Worm (Caenorhabditis elegans) whole organism, late embryonic: ENCODE measurements around the gene T08B1.4.

Experiments used
- C08G9.2 ChIP-seq: sonication (generic microtip); optimal IDR thresholded peaks from 2 replicates; lab custom pipeline; 2016; ENCODE audit warnings: mild to moderate bottlenecking, missing genetic modification characterization, moderate library complexity, missing compliant biosample characterization
- F13H6.1 ChIP-seq: sonication (generic microtip); optimal IDR thresholded peaks from 2 replicates; lab custom pipeline; 2016; ENCODE audit warnings: missing genetic modification characterization, missing compliant biosample characterization
- ahr-1 ChIP-seq: sonication (generic microtip); optimal IDR thresholded peaks from 2 replicates; lab custom pipeline; 2016; ENCODE audit warnings: missing genetic modification characterization, missing compliant biosample characterization
- ama-1 ChIP-seq: fragments of 150-350 bp; optimal IDR thresholded peaks from 2 replicates; lab custom pipeline; 2014
- ceh-14 ChIP-seq: sonication (generic microtip); optimal IDR thresholded peaks from 2 replicates; lab custom pipeline; 2016; ENCODE audit warnings: missing genotype, missing genetic modification characterization, missing compliant biosample characterization
- ceh-18 ChIP-seq: sonication (generic microtip); optimal IDR thresholded peaks from 2 replicates; lab custom pipeline; 2016; ENCODE audit warnings: missing genetic modification characterization, missing compliant biosample characterization
- ceh-2 ChIP-seq: sonication (generic microtip); optimal IDR thresholded peaks from 2 replicates; lab custom pipeline; 2016; ENCODE audit warnings: missing genotype, missing genetic modification characterization, missing compliant biosample characterization
- ceh-22 ChIP-seq: sonication (generic microtip); optimal IDR thresholded peaks from 2 replicates; lab custom pipeline; 2017; ENCODE audit warnings: missing biosample characterization, missing genetic modification characterization
- ceh-24 ChIP-seq: sonication (generic microtip); optimal IDR thresholded peaks from 2 replicates; lab custom pipeline; 2016; ENCODE audit warnings: mild to moderate bottlenecking, missing genetic modification characterization, missing compliant biosample characterization
- ceh-30 ChIP-seq: fragments of 150-350 bp; optimal IDR thresholded peaks from 2 replicates; lab custom pipeline; 2014; ENCODE audit warnings: missing biosample characterization, missing genetic modification characterization
- ceh-34 ChIP-seq: sonication (generic microtip); optimal IDR thresholded peaks from 2 replicates; lab custom pipeline; 2016; ENCODE audit warnings: mild to moderate bottlenecking, missing genetic modification characterization, missing compliant biosample characterization
- ceh-48 ChIP-seq: sonication (generic microtip); optimal IDR thresholded peaks from 2 replicates; lab custom pipeline; 2016; ENCODE audit warnings: missing genetic modification characterization, inconsistent platforms, missing compliant biosample characterization
- ceh-6 ChIP-seq: fragments of 200-800 bp; sonication (Bioruptor generic); optimal IDR thresholded peaks from 2 replicates; lab custom pipeline; 2018; ENCODE audit warnings: mild to moderate bottlenecking, missing genetic modification characterization, missing compliant biosample characterization
- ceh-9 ChIP-seq: sonication (generic microtip); optimal IDR thresholded peaks from 2 replicates; lab custom pipeline; 2016; ENCODE audit warnings: mild to moderate bottlenecking, missing genetic modification characterization, inconsistent platforms, missing compliant biosample characterization
- dmd-4 ChIP-seq: sonication (generic microtip); optimal IDR thresholded peaks from 2 replicates; lab custom pipeline; 2016; ENCODE audit warnings: borderline replicate concordance, missing genetic modification characterization, missing compliant biosample characterization
- elt-2 ChIP-seq: sonication (generic microtip); optimal IDR thresholded peaks from 2 replicates; lab custom pipeline; 2016; ENCODE audit warnings: missing genetic modification reagents, missing genetic modification characterization, missing compliant biosample characterization
- elt-4 ChIP-seq: sonication (generic microtip); optimal IDR thresholded peaks from 2 replicates; lab custom pipeline; 2016; ENCODE audit warnings: missing genetic modification characterization, missing compliant biosample characterization
- fax-1 ChIP-seq: sonication (generic microtip); optimal IDR thresholded peaks from 2 replicates; lab custom pipeline; 2016; ENCODE audit warnings: missing genotype, missing genetic modification characterization, missing compliant biosample characterization
- fkh-10 ChIP-seq: fragments of 150-350 bp; optimal IDR thresholded peaks from 2 replicates; lab custom pipeline; 2014; ENCODE audit warnings: missing biosample characterization, missing genetic modification reagents, missing genetic modification characterization
- gmeb-2 ChIP-seq: sonication (generic microtip); optimal IDR thresholded peaks from 2 replicates; lab custom pipeline; 2016; ENCODE audit warnings: missing genetic modification characterization, inconsistent platforms, missing compliant biosample characterization
- hlh-8 ChIP-seq: sonication (generic microtip); optimal IDR thresholded peaks from 2 replicates; lab custom pipeline; 2016; ENCODE audit warnings: missing genotype, missing genetic modification characterization, missing compliant biosample characterization
- lim-6 ChIP-seq: sonication (generic microtip); optimal IDR thresholded peaks from 2 replicates; lab custom pipeline; 2016; ENCODE audit warnings: missing genetic modification characterization, missing compliant biosample characterization
- madf-2 ChIP-seq: sonication (generic microtip); optimal IDR thresholded peaks from 2 replicates; lab custom pipeline; 2017; ENCODE audit warnings: missing genetic modification characterization, missing compliant biosample characterization
- nhr-11 ChIP-seq: fragments of 150-350 bp; optimal IDR thresholded peaks from 2 replicates; lab custom pipeline; 2014; ENCODE audit warnings: missing biosample characterization, missing genetic modification characterization
- nhr-232 ChIP-seq: sonication (generic microtip); optimal IDR thresholded peaks from 2 replicates; lab custom pipeline; 2016; ENCODE audit warnings: missing genetic modification characterization, missing compliant biosample characterization
- pag-3 ChIP-seq: sonication (generic microtip); optimal IDR thresholded peaks from 2 replicates; lab custom pipeline; 2016; ENCODE audit warnings: missing compliant biosample characterization, missing genetic modification characterization, borderline replicate concordance
- pax-1 ChIP-seq: fragments of 150-350 bp; optimal IDR thresholded peaks from 2 replicates; lab custom pipeline; 2014; ENCODE audit warnings: missing biosample characterization, missing genetic modification characterization
- pha-2 ChIP-seq: sonication (generic microtip); optimal IDR thresholded peaks from 2 replicates; lab custom pipeline; 2017; ENCODE audit warnings: mild to moderate bottlenecking, missing genetic modification characterization, missing compliant biosample characterization
- pros-1 ChIP-seq: fragments of 150-350 bp; optimal IDR thresholded peaks from 2 replicates; lab custom pipeline; 2014; ENCODE audit warnings: missing biosample characterization, missing genetic modification reagents, missing genetic modification characterization
- ref-2 ChIP-seq: sonication (generic microtip); optimal IDR thresholded peaks from 2 replicates; lab custom pipeline; 2016; ENCODE audit warnings: missing genetic modification characterization, missing compliant biosample characterization
- rnt-1 ChIP-seq: sonication (generic microtip); optimal IDR thresholded peaks from 2 replicates; lab custom pipeline; 2016; ENCODE audit warnings: missing genetic modification characterization, missing compliant biosample characterization
- sox-2 ChIP-seq: fragments of 200-800 bp; sonication (Bioruptor generic); IDR thresholded peaks from 2 replicates; pipeline ENCODE4 v1.3.6; 2022; ENCODE audit warnings: missing genetic modification reagents, missing genetic modification characterization, missing compliant biosample characterization
- sox-4 ChIP-seq: sonication (generic microtip); optimal IDR thresholded peaks from 2 replicates; lab custom pipeline; 2017; ENCODE audit warnings: mild to moderate bottlenecking, missing genetic modification characterization, inconsistent platforms, missing compliant biosample characterization
- syd-9 ChIP-seq: sonication (generic microtip); optimal IDR thresholded peaks from 2 replicates; lab custom pipeline; 2016; ENCODE audit warnings: mild to moderate bottlenecking, missing genetic modification characterization, moderate library complexity, missing compliant biosample characterization
- ttx-3 ChIP-seq: sonication (generic microtip); optimal IDR thresholded peaks from 2 replicates; lab custom pipeline; 2016; ENCODE audit warnings: missing genetic modification reagents, missing genetic modification characterization, missing compliant biosample characterization
- unc-3 ChIP-seq, 2 experiments: fragments of 200-800 bp in 1 of 2; sonication (Bioruptor generic) in 1 of 2; sonication (generic microtip) in 1 of 2; conservative IDR thresholded peaks in 1 of 2; optimal IDR thresholded peaks in 1 of 2; 2 replicates each; pipeline versions ENCODE4 v1.3.6 to Lab custom; 2016 to 2022; ENCODE audit warnings: missing compliant biosample characterization in 2 of 2, missing genetic modification characterization in 2 of 2, missing genetic modification reagents in 1 of 2
- unc-86 ChIP-seq: sonication (generic microtip); optimal IDR thresholded peaks from 2 replicates; lab custom pipeline; 2016; ENCODE audit warnings: missing genetic modification characterization, missing compliant biosample characterization

Gene T08B1.4

DNA sequence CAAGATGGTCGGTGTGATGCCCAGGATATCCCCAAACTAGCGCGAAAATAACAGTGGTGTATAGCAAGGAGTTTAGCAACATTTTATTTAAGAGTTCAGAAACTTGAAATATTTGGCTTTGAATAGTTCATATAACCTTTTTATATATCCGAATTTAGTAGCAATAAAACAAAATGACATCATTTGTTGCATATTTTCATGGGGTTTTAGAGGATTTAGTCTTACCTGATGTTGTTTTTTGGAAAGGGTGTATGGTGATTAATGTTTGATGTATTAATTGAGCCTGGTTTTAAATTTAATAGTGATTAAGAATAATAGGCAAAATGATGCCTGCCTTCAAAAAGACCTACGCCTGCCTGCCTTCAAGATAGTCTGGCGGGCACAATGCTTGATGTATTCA, 37.4 kb downstream of the T08B1.4 start, which contains the start of gene F59A7.2:
Gene F59A7.2 (minus strand): TSS at position 101 of the 400 bp plus-strand sequence.
- no peak for TF ChIP-seq sox-4 (tag; lab: Kevin White, UChicago)
- no peak for TF ChIP-seq ceh-30 (tag; lab: Kevin White, UChicago)
- no peak for TF ChIP-seq ref-2 (tag; lab: Kevin White, UChicago)
- no peak for TF ChIP-seq ceh-48 (tag; lab: Kevin White, UChicago)
- TF ChIP-seq C08G9.2 (tag; lab: Kevin White, UChicago): no peak
- TF ChIP-seq ttx-3 (tag; lab: Kevin White, UChicago): no peak
- TF ChIP-seq fax-1 (tag; lab: Kevin White, UChicago): no peak
- TF ChIP-seq ceh-6 (GFP tag; lab: Kevin White, UChicago): no peak
- TF ChIP-seq F13H6.1 (tag; lab: Kevin White, UChicago): no peak
- no peak for TF ChIP-seq elt-4 (tag; lab: Kevin White, UChicago)
- TF ChIP-seq elt-2 (tag; lab: Kevin White, UChicago): no peak
- no peak for TF ChIP-seq ceh-18
- no peak for TF ChIP-seq sox-2 (GFP tag; lab: Robert Waterston, UW)
- TF ChIP-seq pha-2 (tag; lab: Kevin White, UChicago): no peak
- no peak for TF ChIP-seq syd-9 (tag; lab: Kevin White, UChicago)

DNA sequence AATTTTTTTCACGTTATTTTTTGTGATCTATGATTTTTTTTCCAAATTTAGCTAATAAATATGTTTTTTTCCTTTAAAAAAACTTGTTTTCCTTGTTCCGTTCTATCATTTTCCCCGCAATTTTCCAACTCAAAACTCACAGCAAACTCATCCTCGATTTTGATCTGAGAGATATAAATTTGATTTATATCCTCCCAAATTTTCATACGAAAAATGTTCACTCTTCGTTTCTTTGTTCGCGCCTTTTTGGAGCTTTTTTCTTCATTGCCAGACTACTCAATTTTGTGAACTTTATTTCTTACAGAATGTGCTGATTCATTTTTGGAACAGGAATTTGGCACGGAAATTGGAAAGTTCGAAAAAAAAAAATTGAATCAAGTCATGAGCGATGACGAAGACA, 39.6 kb downstream of the T08B1.4 start, which contains the start of gene F59A7.14:
Gene F59A7.14 (plus strand): TSS at position 301 of the 400 bp plus-strand sequence.
- TF ChIP-seq ceh-14: no peak
- no peak for TF ChIP-seq nhr-232
- no peak for TF ChIP-seq pag-3
- no peak for TF ChIP-seq fkh-10 (GFP tag; lab: Kevin White, UChicago)

DNA sequence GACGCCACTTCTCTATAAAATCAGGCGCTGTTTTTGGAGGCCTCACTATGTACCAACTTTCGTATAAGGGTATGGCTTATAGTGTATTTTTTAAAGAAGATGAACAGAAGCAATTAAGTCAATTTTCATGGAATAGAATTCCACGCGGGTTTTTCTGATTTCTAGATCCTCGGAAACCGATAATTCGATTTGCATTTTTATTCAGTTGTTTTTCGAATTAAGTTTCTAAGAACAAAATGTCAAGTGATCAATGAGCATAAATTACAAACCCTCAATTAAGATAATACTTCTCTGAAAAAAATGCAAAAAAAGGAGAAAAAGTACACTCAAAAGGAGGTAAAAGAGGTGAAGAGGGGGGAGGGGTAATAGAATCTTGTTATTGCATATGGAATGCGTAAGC, 42.2 kb downstream of the T08B1.4 start:
- TF ChIP-seq unc-86 (tag; lab: Kevin White, UChicago): no peak
- no peak for TF ChIP-seq gmeb-2 (tag; lab: Kevin White, UChicago)
- no peak for TF ChIP-seq unc-3 (GFP tag; conservative IDR thresholded peaks at IDR 0.05; lab: Robert Waterston, UW)
- TF ChIP-seq unc-3 (tag; optimal IDR thresholded peaks at IDR 0.05; lab: Kevin White, UChicago): no peak
- no peak for TF ChIP-seq ceh-9 (tag; lab: Kevin White, UChicago)
- TF ChIP-seq ceh-30 (tag; lab: Kevin White, UChicago): no peak
- TF ChIP-seq pag-3: no peak
- no peak for TF ChIP-seq C08G9.2 (tag; lab: Kevin White, UChicago)
- TF ChIP-seq hlh-8 (tag; lab: Kevin White, UChicago): no peak
- no peak for TF ChIP-seq nhr-11 (tag; lab: Kevin White, UChicago)
- no peak for TF ChIP-seq ceh-22 (tag; lab: Kevin White, UChicago)
- no peak for TF ChIP-seq ceh-24
- no peak for TF ChIP-seq rnt-1
- TF ChIP-seq ref-2 (tag; lab: Kevin White, UChicago): no peak
- TF ChIP-seq lim-6 (tag; lab: Kevin White, UChicago): no peak

DNA sequence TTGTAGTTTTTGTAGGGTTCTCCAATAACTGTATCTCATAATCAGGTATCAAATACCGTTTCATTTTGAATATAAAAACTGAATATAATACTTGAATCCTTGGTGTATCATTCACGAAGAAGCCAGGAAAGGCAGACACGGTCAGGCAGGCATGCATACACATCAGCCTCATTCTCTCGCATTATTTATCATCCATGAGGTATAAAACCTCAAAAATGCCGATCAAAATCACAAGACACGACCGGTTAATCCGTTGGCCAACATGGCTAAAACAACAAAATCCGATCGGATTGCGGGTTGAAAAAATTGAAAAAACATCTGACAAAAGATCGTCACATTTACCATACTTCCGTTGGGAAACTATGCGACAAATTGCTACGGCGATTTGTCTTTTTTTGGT, 43.3 kb downstream of the T08B1.4 start, which contains the start of gene F59A7.5:
Gene F59A7.5 (plus strand): TSS at position 301 of the 400 bp plus-strand sequence.
- TF ChIP-seq ceh-2: no peak
- TF ChIP-seq ahr-1 (tag; lab: Kevin White, UChicago): no peak

DNA sequence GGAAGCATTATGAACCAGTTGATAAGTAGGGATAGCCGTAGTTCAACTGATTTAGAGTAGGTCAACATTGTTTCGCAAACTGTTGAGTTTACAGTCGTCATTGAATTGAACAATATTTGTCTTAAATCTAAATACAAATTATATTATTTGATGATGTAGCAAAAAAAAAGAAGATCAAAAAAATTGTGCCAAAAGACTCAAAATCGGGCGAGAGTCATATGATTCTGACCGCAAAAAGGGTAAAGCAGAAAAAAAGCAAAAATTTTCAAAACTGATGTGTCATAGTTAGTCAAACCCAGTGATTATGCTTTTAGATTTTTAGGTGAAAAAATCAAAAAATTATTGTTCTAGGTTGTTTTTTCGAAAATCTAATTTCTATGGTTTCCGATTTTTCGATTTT, 48.7 kb downstream of the T08B1.4 start, which contains the start of gene srab-13:
Gene srab-13 (minus strand): TSS at position 101 of the 400 bp plus-strand sequence.
- no peak for TF ChIP-seq pros-1 (tag; lab: Kevin White, UChicago)
- TF ChIP-seq gmeb-2 (tag; lab: Kevin White, UChicago): no peak
- TF ChIP-seq ceh-24: no peak
- TF ChIP-seq nhr-232: no peak
- TF ChIP-seq lim-6 (tag; lab: Kevin White, UChicago): no peak
- TF ChIP-seq dmd-4 (tag; lab: Kevin White, UChicago): no peak
- TF ChIP-seq ceh-34 (tag; lab: Kevin White, UChicago): no peak
- TF ChIP-seq madf-2 (tag; lab: Kevin White, UChicago): no peak
- TF ChIP-seq unc-86 (tag; lab: Kevin White, UChicago): no peak
- no peak for TF ChIP-seq unc-3 (GFP tag; conservative IDR thresholded peaks at IDR 0.05; lab: Robert Waterston, UW)
- TF ChIP-seq unc-3 (tag; optimal IDR thresholded peaks at IDR 0.05; lab: Kevin White, UChicago): no peak
- no peak for TF ChIP-seq fkh-10 (GFP tag; lab: Kevin White, UChicago)
- TF ChIP-seq ceh-14: no peak
- no peak for TF ChIP-seq ttx-3 (tag; lab: Kevin White, UChicago)
- TF ChIP-seq ceh-18: no peak
- no peak for TF ChIP-seq ama-1 (lab: Kevin White, UChicago)
- TF ChIP-seq pax-1 (tag; lab: Kevin White, UChicago): no peak
- no peak for TF ChIP-seq elt-4 (tag; lab: Kevin White, UChicago)
